Worm (Caenorhabditis elegans): ENCODE results near the gene F44B9.2.

Gene F44B9.2

ce11 chrIII:8037941-8038340, 15.7 kb downstream of the F44B9.2 start, which contains the start of gene dpf-6:
Gene dpf-6, plus strand, starts transcription at chrIII:8038241.
- TF ChIP-seq dao-5 (tag; optimal IDR thresholded peaks at IDR 0.05) (no peak), W03F9.2 (tag; optimal IDR thresholded peaks at IDR 0.05) (no peak), him-1 (tag; optimal IDR thresholded peaks at IDR 0.05) (no peak)

ce11 chrIII:8042775-8043174, 20.5 kb downstream of the F44B9.2 start, which contains the start of gene K12H4.6:
Gene K12H4.6, minus strand, starts transcription at chrIII:8042875.
- TF ChIP-seq W03F9.2 (tag; optimal IDR thresholded peaks at IDR 0.05) (no peak), him-1 (tag; optimal IDR thresholded peaks at IDR 0.05) (no peak), dao-5 (tag; optimal IDR thresholded peaks at IDR 0.05) (no peak)

ce11 chrIII:8043784-8044183, 21.5 kb downstream of the F44B9.2 start:
- TF ChIP-seq W03F9.2 (tag; optimal IDR thresholded peaks at IDR 0.05), result peak; percentile 98
- TF ChIP-seq him-1 (tag; optimal IDR thresholded peaks at IDR 0.05), result peak; percentile 97
- TF ChIP-seq dao-5 (tag; optimal IDR thresholded peaks at IDR 0.05), result peak; percentile 65

- no peak for TF ChIP-seq W03F9.2 (tag; optimal IDR thresholded peaks at IDR 0.05)
Measured at ce11 chrIII:8044187-8044586, 21.9 kb downstream of the F44B9.2 start, which contains the start of gene K12H4.5. Gene K12H4.5, plus strand, starts transcription at chrIII:8044487.

- TF ChIP-seq dao-5 (tag; optimal IDR thresholded peaks at IDR 0.05) (no peak), W03F9.2 (tag; optimal IDR thresholded peaks at IDR 0.05) (no peak), him-1 (tag; optimal IDR thresholded peaks at IDR 0.05) (no peak)
Measured at ce11 chrIII:8044717-8045116, 22.5 kb downstream of the F44B9.2 start, which contains the start of gene spcs-3. Gene spcs-3, plus strand, starts transcription at chrIII:8045017.

- TF ChIP-seq W03F9.2 (tag; optimal IDR thresholded peaks at IDR 0.05) (no peak), dao-5 (tag; optimal IDR thresholded peaks at IDR 0.05) (no peak), him-1 (tag; optimal IDR thresholded peaks at IDR 0.05) (no peak)
Measured at ce11 chrIII:8045734-8046133, 23.5 kb downstream of the F44B9.2 start, which contains the start of gene K12H4.3. Gene K12H4.3, plus strand, starts transcription at chrIII:8046034.

- no peak for TF ChIP-seq W03F9.2 (tag; optimal IDR thresholded peaks at IDR 0.05)
- no peak for TF ChIP-seq dao-5 (tag; optimal IDR thresholded peaks at IDR 0.05)
- no peak for TF ChIP-seq him-1 (tag; optimal IDR thresholded peaks at IDR 0.05)
Measured at ce11 chrIII:8047412-8047811, 25.1 kb downstream of the F44B9.2 start, which contains the start of gene K12H4.2. Gene K12H4.2, plus strand, starts transcription at chrIII:8047712.

ce11 chrIII:8050944-8051343, 28.7 kb downstream of the F44B9.2 start, which contains the start of gene K12H4.7:
Gene K12H4.7, minus strand, starts transcription at chrIII:8051081.
- TF ChIP-seq W03F9.2 (tag; optimal IDR thresholded peaks at IDR 0.05) (no peak), him-1 (tag; optimal IDR thresholded peaks at IDR 0.05) (no peak), dao-5 (tag; optimal IDR thresholded peaks at IDR 0.05) (no peak)

ce11 chrIII:8051838-8052237, 29.6 kb downstream of the F44B9.2 start:
- no peak for TF ChIP-seq him-1 (tag; optimal IDR thresholded peaks at IDR 0.05)
- no peak for TF ChIP-seq W03F9.2 (tag; optimal IDR thresholded peaks at IDR 0.05)
- TF ChIP-seq dao-5 (tag; optimal IDR thresholded peaks at IDR 0.05), result no peak

- TF ChIP-seq dao-5 (tag; optimal IDR thresholded peaks at IDR 0.05), result no peak
- TF ChIP-seq him-1 (tag; optimal IDR thresholded peaks at IDR 0.05), result no peak
- no peak for TF ChIP-seq W03F9.2 (tag; optimal IDR thresholded peaks at IDR 0.05)
Measured at ce11 chrIII:8061114-8061513, 38.9 kb downstream of the F44B9.2 start.

- TF ChIP-seq dao-5 (tag; optimal IDR thresholded peaks at IDR 0.05) (no peak), W03F9.2 (tag; optimal IDR thresholded peaks at IDR 0.05) (no peak), him-1 (tag; optimal IDR thresholded peaks at IDR 0.05) (no peak)
Measured at ce11 chrIII:8063659-8064058, 41.4 kb downstream of the F44B9.2 start.

ce11 chrIII:8065101-8065500, 42.8 kb downstream of the F44B9.2 start:
- no peak for TF ChIP-seq dao-5 (tag; optimal IDR thresholded peaks at IDR 0.05)
- TF ChIP-seq him-1 (tag; optimal IDR thresholded peaks at IDR 0.05), result no peak
- no peak for TF ChIP-seq W03F9.2 (tag; optimal IDR thresholded peaks at IDR 0.05)

ce11 chrIII:8066989-8067388, 44.7 kb downstream of the F44B9.2 start, which contains the start of gene pros-1:
Gene pros-1, plus strand, starts transcription at chrIII:8067289.
- no peak for TF ChIP-seq dao-5 (tag; optimal IDR thresholded peaks at IDR 0.05)
- no peak for TF ChIP-seq W03F9.2 (tag; optimal IDR thresholded peaks at IDR 0.05)
- TF ChIP-seq him-1 (tag; optimal IDR thresholded peaks at IDR 0.05), result no peak

ce11 chrIII:8067798-8068197, 45.5 kb downstream of the F44B9.2 start:
- TF ChIP-seq W03F9.2 (tag; optimal IDR thresholded peaks at IDR 0.05) (no peak), him-1 (tag; optimal IDR thresholded peaks at IDR 0.05) (no peak), dao-5 (tag; optimal IDR thresholded peaks at IDR 0.05) (no peak)

ce11 chrIII:8069206-8069605, 46.9 kb downstream of the F44B9.2 start:
- TF ChIP-seq him-1 (tag; optimal IDR thresholded peaks at IDR 0.05) (no peak), W03F9.2 (tag; optimal IDR thresholded peaks at IDR 0.05) (no peak), dao-5 (tag; optimal IDR thresholded peaks at IDR 0.05) (no peak)
